Worm (Caenorhabditis elegans) whole organism, young adult: ENCODE results near the gene JC8.16.

ENCODE experiments used
- B0336.3 ChIP-seq: fragments of 200-800 bp; sonication (Bioruptor generic); IDR thresholded peaks from 2 replicates; pipeline ENCODE4 v1.3.6; 2022; ENCODE audit warnings: missing genetic modification characterization, missing compliant biosample characterization
- C17E4.6 ChIP-seq: fragments of 200-800 bp; sonication (Bioruptor generic); IDR thresholded peaks from 2 replicates; pipeline ENCODE4 v1.3.6; 2022; ENCODE audit warnings: missing genetic modification reagents, missing genetic modification characterization, missing compliant biosample characterization
- F33H1.4 ChIP-seq: fragments of 200-800 bp; sonication (Bioruptor generic); IDR thresholded peaks from 2 replicates; pipeline ENCODE4 v1.3.6; 2022; ENCODE audit warnings: missing genetic modification reagents, missing genetic modification characterization, missing compliant biosample characterization
- Y53G8AR.9 ChIP-seq: fragments of 200-800 bp; sonication (Bioruptor generic); conservative IDR thresholded peaks from 2 replicates; pipeline ENCODE4 v1.3.6; 2022; ENCODE audit warnings: missing genetic modification reagents, missing genetic modification characterization, missing compliant biosample characterization
- Y79H2A.3 ChIP-seq: fragments of 200-800 bp; sonication (Bioruptor generic); conservative IDR thresholded peaks from 2 replicates; pipeline ENCODE4 v1.3.6; 2022; ENCODE audit warnings: missing genetic modification reagents, missing genetic modification characterization, missing compliant biosample characterization
- aptf-2 ChIP-seq: fragments of 200-800 bp; sonication (Bioruptor generic); conservative IDR thresholded peaks from 2 replicates; pipeline ENCODE4 v1.3.6; 2022; ENCODE audit warnings: missing genetic modification reagents, missing genetic modification characterization, missing compliant biosample characterization
- attf-5 ChIP-seq: fragments of 200-800 bp; sonication (Bioruptor generic); optimal IDR thresholded peaks from 2 replicates; lab custom pipeline; 2018; ENCODE audit warnings: mild to moderate bottlenecking, missing genetic modification characterization, missing compliant biosample characterization
- attf-6 ChIP-seq: fragments of 200-800 bp; sonication (Bioruptor generic); IDR thresholded peaks from 2 replicates; pipeline ENCODE4 v1.3.6; 2022; ENCODE audit warnings: missing genetic modification reagents, missing genetic modification characterization, missing compliant biosample characterization
- ccch-3 ChIP-seq: fragments of 200-800 bp; sonication (Bioruptor generic); optimal IDR thresholded peaks from 2 replicates; lab custom pipeline; 2018; ENCODE audit warnings: mild to moderate bottlenecking, missing genetic modification characterization, missing compliant biosample characterization
- cebp-1 ChIP-seq, 2 experiments: fragments of 200-800 bp in 1 of 2; sonication (Bioruptor generic) in 1 of 2; sonication (generic microtip) in 1 of 2; IDR thresholded peaks in 1 of 2; optimal IDR thresholded peaks in 1 of 2; 2 replicates each; pipeline versions ENCODE4 v1.3.6 to Lab custom; 2017 to 2022; ENCODE audit warnings: missing compliant biosample characterization in 2 of 2, missing genetic modification characterization in 2 of 2, mild to moderate bottlenecking in 1 of 2, missing genetic modification reagents in 1 of 2, moderate library complexity in 1 of 2
- cebp-2 ChIP-seq: fragments of 200-800 bp; sonication (Bioruptor generic); IDR thresholded peaks from 2 replicates; pipeline ENCODE4 v1.3.6; 2022; ENCODE audit warnings: missing genetic modification characterization, missing compliant biosample characterization
- ceh-91 ChIP-seq: fragments of 200-800 bp; sonication (Bioruptor generic); IDR thresholded peaks from 2 replicates; pipeline ENCODE4 v1.3.6; 2022; ENCODE audit warnings: missing genetic modification reagents, missing genetic modification characterization, missing compliant biosample characterization
- dpl-1 ChIP-seq: fragments of 150-350 bp; optimal IDR thresholded peaks from 2 replicates; lab custom pipeline; 2014; ENCODE audit warnings: missing biosample characterization, missing genetic modification reagents, missing genetic modification characterization
- egrh-3 ChIP-seq: fragments of 200-800 bp; sonication (Bioruptor generic); IDR thresholded peaks from 2 replicates; pipeline ENCODE4 v1.3.6; 2022; ENCODE audit warnings: missing genetic modification reagents, missing genetic modification characterization, missing compliant biosample characterization
- ets-4 ChIP-seq: fragments of 200-800 bp; sonication (Bioruptor generic); optimal IDR thresholded peaks from 2 replicates; lab custom pipeline; 2018; ENCODE audit warnings: mild to moderate bottlenecking, missing genetic modification characterization, missing compliant biosample characterization
- fkh-3 ChIP-seq: sonication (generic microtip); optimal IDR thresholded peaks from 2 replicates; lab custom pipeline; 2016; ENCODE audit warnings: mild to moderate bottlenecking, missing genetic modification characterization, missing compliant biosample characterization
- lin-26 ChIP-seq: fragments of 200-800 bp; sonication (Bioruptor generic); IDR thresholded peaks from 2 replicates; pipeline ENCODE4 v1.3.6; 2022; ENCODE audit warnings: missing genetic modification reagents, missing genetic modification characterization, missing compliant biosample characterization
- madf-3 ChIP-seq: fragments of 200-800 bp; sonication (Bioruptor generic); IDR thresholded peaks from 2 replicates; pipeline ENCODE4 v1.3.6; 2022; ENCODE audit warnings: missing genetic modification reagents, missing genetic modification characterization, missing compliant biosample characterization
- madf-8 ChIP-seq: fragments of 200-800 bp; sonication (Bioruptor generic); conservative IDR thresholded peaks from 2 replicates; pipeline ENCODE4 v1.3.6; 2022; ENCODE audit warnings: missing genetic modification reagents, missing genetic modification characterization, missing compliant biosample characterization
- mel-28 ChIP-seq: sonication (generic microtip); optimal IDR thresholded peaks from 2 replicates; lab custom pipeline; 2016; ENCODE audit warnings: borderline replicate concordance, mild to moderate bottlenecking, missing genetic modification characterization, missing compliant biosample characterization
- nfya-1 ChIP-seq: sonication (generic microtip); optimal IDR thresholded peaks from 2 replicates; lab custom pipeline; 2017; ENCODE audit warnings: antibody characterized with exemption, missing compliant biosample characterization, missing genetic modification characterization, borderline replicate concordance; ENCODE audit not compliant: insufficient read depth
- nfya-2 ChIP-seq: fragments of 200-800 bp; sonication (Bioruptor generic); IDR thresholded peaks from 2 replicates; pipeline ENCODE4 v1.3.6; 2022; ENCODE audit warnings: missing genetic modification reagents, missing genetic modification characterization, missing compliant biosample characterization
- nhr-179 ChIP-seq: sonication (generic microtip); optimal IDR thresholded peaks from 2 replicates; lab custom pipeline; 2016; ENCODE audit warnings: mild to moderate bottlenecking, missing genetic modification characterization, missing compliant biosample characterization
- nhr-27 ChIP-seq: fragments of 200-800 bp; sonication (Bioruptor generic); optimal IDR thresholded peaks from 2 replicates; lab custom pipeline; 2018; ENCODE audit warnings: mild to moderate bottlenecking, missing genetic modification characterization, moderate library complexity, missing compliant biosample characterization
- pbrm-1 ChIP-seq: fragments of 200-800 bp; sonication (Bioruptor generic); IDR thresholded peaks from 2 replicates; pipeline ENCODE4 v1.3.6; 2022; ENCODE audit warnings: missing genetic modification reagents, missing genetic modification characterization, missing compliant biosample characterization
- pha-4 ChIP-seq: fragments of 150-350 bp; sonication (generic microtip); optimal IDR thresholded peaks from 2 replicates; lab custom pipeline; 2014; ENCODE audit warnings: missing biosample characterization, missing genetic modification reagents, missing genetic modification characterization
- snpc-4 ChIP-seq, 5 experiments: fragments of 150-350 bp in 1 of 5; sonication (generic microtip) in 4 of 5; optimal IDR thresholded peaks; 2 replicates each; lab custom pipeline; 2014 to 2018; ENCODE audit warnings: missing genetic modification characterization in 5 of 5, missing biosample characterization in 3 of 5, antibody characterized with exemption in 2 of 5, mild to moderate bottlenecking in 2 of 5, missing compliant biosample characterization in 2 of 5, missing genotype in 2 of 5, moderate library complexity in 2 of 5, missing genetic modification reagents in 1 of 5
- somi-1 ChIP-seq: fragments of 200-800 bp; sonication (Bioruptor generic); optimal IDR thresholded peaks from 2 replicates; lab custom pipeline; 2018; ENCODE audit warnings: mild to moderate bottlenecking, missing genetic modification characterization, missing compliant biosample characterization
- sptf-2 ChIP-seq: fragments of 200-800 bp; sonication (Bioruptor generic); optimal IDR thresholded peaks from 2 replicates; lab custom pipeline; 2018; ENCODE audit warnings: mild to moderate bottlenecking, missing genetic modification characterization, missing compliant biosample characterization
- tbp1 ChIP-seq: fragments of 200-800 bp; sonication (Bioruptor generic); optimal IDR thresholded peaks from 2 replicates; lab custom pipeline; 2018; ENCODE audit warnings: mild to moderate bottlenecking, missing genetic modification characterization, missing compliant biosample characterization
- tbx-9 ChIP-seq: sonication (generic microtip); optimal IDR thresholded peaks from 2 replicates; lab custom pipeline; 2016; ENCODE audit warnings: borderline replicate concordance, missing genetic modification characterization, inconsistent platforms, missing compliant biosample characterization
- ztf-18 ChIP-seq: sonication (generic microtip); optimal IDR thresholded peaks from 2 replicates; lab custom pipeline; 2016; ENCODE audit warnings: missing genotype, mild to moderate bottlenecking, missing genetic modification characterization, missing compliant biosample characterization
- ztf-22 ChIP-seq: fragments of 200-800 bp; sonication (Bioruptor generic); optimal IDR thresholded peaks from 2 replicates; lab custom pipeline; 2018; ENCODE audit warnings: mild to moderate bottlenecking, missing genetic modification characterization, moderate library complexity, missing compliant biosample characterization
- ztf-25 ChIP-seq: fragments of 200-800 bp; sonication (Bioruptor generic); IDR thresholded peaks from 2 replicates; pipeline ENCODE4 v1.3.6; 2022; ENCODE audit warnings: missing genetic modification reagents, missing genetic modification characterization, missing compliant biosample characterization
- ztf-28 ChIP-seq: fragments of 200-800 bp; sonication (Bioruptor generic); IDR thresholded peaks from 2 replicates; pipeline ENCODE4 v1.3.6; 2022; ENCODE audit warnings: missing genetic modification reagents, missing genetic modification characterization, missing compliant biosample characterization

Gene JC8.16

ce11 chrIV:13300591-13300990 is 41.6 kb downstream of the JC8.16 start, which contains the start of gene csn-6:
Gene csn-6 (plus strand): TSS chrIV:13300824.
- peak; percentile 13 for TF ChIP-seq tbp1 (GFP tag; lab: Kevin White, UChicago)
- TF ChIP-seq C17E4.6 (GFP tag; lab: Robert Waterston, UW) = no peak
- no peak for TF ChIP-seq nhr-179
- peak; percentile 29; the same call in 1 of the 2 replicates for TF ChIP-seq attf-6 (GFP tag; lab: Robert Waterston, UW)
- peak; percentile 9 for TF ChIP-seq nhr-27
- TF ChIP-seq ztf-22 (GFP tag; lab: Kevin White, UChicago) = no peak
- no peak for TF ChIP-seq Y79H2A.3 (GFP tag; lab: Robert Waterston, UW)
- TF ChIP-seq cebp-1 (GFP tag; IDR thresholded peaks at IDR 0.05; lab: Robert Waterston, UW) = no peak
- peak; percentile 44 for TF ChIP-seq cebp-1 (tag; optimal IDR thresholded peaks at IDR 0.05; lab: Kevin White, UChicago)
- TF ChIP-seq dpl-1 (GFP tag; lab: Kevin White, UChicago) = no peak
- TF ChIP-seq somi-1 (GFP tag; lab: Kevin White, UChicago) = no peak
- 0 out of 2 replicates have a peak, but pooled peaks have one; percentile 32 for TF ChIP-seq cebp-2 (GFP tag; lab: Robert Waterston, UW)
- no peak for TF ChIP-seq snpc-4 (GFP tag; optimal IDR thresholded peaks at IDR 0.05; lab: Kevin White, UChicago)
- TF ChIP-seq snpc-4 (tag; optimal IDR thresholded peaks at IDR 0.05; lab: Kevin White, UChicago) = peak in 1 of 4 experiments; percentile 1
- TF ChIP-seq, all 124 proteins: peak for 6

- no peak for TF ChIP-seq ztf-18
- TF ChIP-seq ets-4 (GFP tag; lab: Kevin White, UChicago) = no peak
- no peak for TF ChIP-seq madf-3 (GFP tag; lab: Robert Waterston, UW)
- TF ChIP-seq nfya-2 (GFP tag; lab: Robert Waterston, UW) = no peak
- TF ChIP-seq tbx-9 (tag; lab: Kevin White, UChicago) = no peak
- TF ChIP-seq attf-5 (GFP tag; lab: Kevin White, UChicago) = no peak
- no peak for TF ChIP-seq mel-28 (tag; lab: Kevin White, UChicago)
- no peak for TF ChIP-seq nfya-1 (tag; lab: Kevin White, UChicago)
Observed at ce11 chrIV:13303442-13303841, 44.5 kb downstream of the JC8.16 start, which contains the start of gene Y67H2A.7. Gene Y67H2A.7 (plus strand): TSS chrIV:13303742.

- TF ChIP-seq lin-26 = no peak
- no peak for TF ChIP-seq ztf-25 (GFP tag; lab: Robert Waterston, UW)
- TF ChIP-seq mel-28 (tag; lab: Kevin White, UChicago) = no peak
- no peak for TF ChIP-seq ztf-28 (GFP tag; lab: Robert Waterston, UW)
- TF ChIP-seq fkh-3 (tag; lab: Kevin White, UChicago) = no peak
- TF ChIP-seq pbrm-1 = no peak
- no peak for TF ChIP-seq nhr-27
- no peak for TF ChIP-seq ccch-3 (GFP tag; lab: Kevin White, UChicago)
- TF ChIP-seq egrh-3 (GFP tag; lab: Robert Waterston, UW) = no peak
- no peak for TF ChIP-seq tbx-9 (tag; lab: Kevin White, UChicago)
- no peak for TF ChIP-seq madf-8 (GFP tag; lab: Robert Waterston, UW)
- TF ChIP-seq B0336.3 (GFP tag; lab: Robert Waterston, UW) = no peak
- TF ChIP-seq F33H1.4 (GFP tag; lab: Robert Waterston, UW) = no peak
- no peak for TF ChIP-seq sptf-2 (GFP tag; lab: Kevin White, UChicago)
- TF ChIP-seq tbp1 (GFP tag; lab: Kevin White, UChicago) = no peak
- TF ChIP-seq ceh-91 (GFP tag; lab: Robert Waterston, UW) = no peak
- no peak for TF ChIP-seq aptf-2 (GFP tag; lab: Robert Waterston, UW)
- TF ChIP-seq pha-4 = no peak
- no peak for TF ChIP-seq Y53G8AR.9 (GFP tag; lab: Robert Waterston, UW)
- TF ChIP-seq attf-5 (GFP tag; lab: Kevin White, UChicago) = no peak
Observed at ce11 chrIV:13304786-13305185, 45.8 kb downstream of the JC8.16 start.
